Worm (Caenorhabditis elegans) whole organism, L1 larva: ENCODE results near the gene kars-1.

Experiments
- C04F5.9 ChIP-seq: sonication (generic microtip); optimal IDR thresholded peaks from 2 replicates; lab custom pipeline; 2016; ENCODE audit warnings: missing genetic modification characterization, missing compliant biosample characterization
- C34B4.2 ChIP-seq: sonication (generic microtip); optimal IDR thresholded peaks from 2 replicates; lab custom pipeline; 2017; ENCODE audit warnings: mild to moderate bottlenecking, missing genetic modification characterization, missing compliant biosample characterization
- F16B12.6 ChIP-seq: fragments of 150-350 bp; optimal IDR thresholded peaks from 2 replicates; lab custom pipeline; 2014; ENCODE audit warnings: missing biosample characterization, missing genetic modification characterization
- Y116A8C.19 ChIP-seq: sonication (generic microtip); optimal IDR thresholded peaks from 2 replicates; lab custom pipeline; 2016; ENCODE audit warnings: missing compliant biosample characterization, missing genetic modification characterization, borderline replicate concordance
- aha-1 ChIP-seq: fragments of 150-350 bp; optimal IDR thresholded peaks from 2 replicates; lab custom pipeline; 2014; ENCODE audit warnings: missing biosample characterization, missing genetic modification characterization
- alr-1 ChIP-seq: fragments of 200-800 bp; sonication (Bioruptor generic); optimal IDR thresholded peaks from 2 replicates; lab custom pipeline; 2018; ENCODE audit warnings: borderline replicate concordance, mild to moderate bottlenecking, missing genetic modification characterization, missing compliant biosample characterization
- aly-2 ChIP-seq: fragments of 150-350 bp; optimal IDR thresholded peaks from 2 replicates; lab custom pipeline; 2014; ENCODE audit warnings: missing biosample characterization, missing genetic modification characterization
- blmp-1 ChIP-seq: fragments of 150-350 bp; optimal IDR thresholded peaks from 2 replicates; lab custom pipeline; 2014; ENCODE audit warnings: missing biosample characterization, missing genetic modification characterization
- ceh-63 ChIP-seq: fragments of 200-800 bp; sonication (Bioruptor generic); optimal IDR thresholded peaks from 2 replicates; lab custom pipeline; 2018; ENCODE audit warnings: mild to moderate bottlenecking, missing genetic modification characterization, missing compliant biosample characterization
- ceh-82 ChIP-seq, 3 experiments: fragments of 150-350 bp in 1 of 3; sonication (generic microtip) in 2 of 3; optimal IDR thresholded peaks; 2 replicates each; lab custom pipeline; 2014 to 2017; ENCODE audit warnings: missing biosample characterization in 3 of 3, missing genetic modification characterization in 3 of 3
- efl-1 ChIP-seq, 4 experiments: fragments of 150-350 bp; optimal IDR thresholded peaks in 3 of 4; peaks in 1 of 4; 1 replicate in 1 of 4; 2 replicates in 3 of 4; lab custom pipeline; 2014; ENCODE audit warnings: missing biosample characterization in 2 of 4, missing genetic modification characterization in 2 of 4, missing genetic modification reagents in 2 of 4
- efl-3 ChIP-seq: fragments of 200-800 bp; sonication (Bioruptor generic); optimal IDR thresholded peaks from 2 replicates; lab custom pipeline; 2018; ENCODE audit warnings: mild to moderate bottlenecking, missing genetic modification characterization, missing compliant biosample characterization
- egl-13 ChIP-seq: sonication (generic microtip); optimal IDR thresholded peaks from 2 replicates; lab custom pipeline; 2016; ENCODE audit warnings: missing genotype, missing genetic modification reagents, missing genetic modification characterization, missing compliant biosample characterization
- elt-3 ChIP-seq, 6 experiments: fragments of 150-350 bp in 1 of 6; sonication (generic microtip); optimal IDR thresholded peaks; 2 replicates each; lab custom pipeline; 2017 to 2018; ENCODE audit warnings: missing biosample characterization in 6 of 6, missing genetic modification characterization in 6 of 6, inconsistent platforms in 1 of 6
- ets-5 ChIP-seq: fragments of 200-800 bp; sonication (Bioruptor generic); IDR thresholded peaks from 2 replicates; pipeline ENCODE4 v1.3.6; 2022; ENCODE audit warnings: missing genetic modification characterization, missing compliant biosample characterization
- fkh-10 ChIP-seq: sonication (generic microtip); optimal IDR thresholded peaks from 2 replicates; lab custom pipeline; 2017; ENCODE audit warnings: missing biosample characterization, missing genetic modification reagents, missing genetic modification characterization
- fkh-4 ChIP-seq: sonication (generic microtip); optimal IDR thresholded peaks from 2 replicates; lab custom pipeline; 2016; ENCODE audit warnings: missing compliant biosample characterization, missing genetic modification characterization, borderline replicate concordance
- fkh-8 ChIP-seq: sonication (generic microtip); optimal IDR thresholded peaks from 2 replicates; lab custom pipeline; 2016; ENCODE audit warnings: mild to moderate bottlenecking, missing genetic modification characterization, missing compliant biosample characterization
- grh-1 ChIP-seq: fragments of 200-800 bp; sonication (Bioruptor generic); IDR thresholded peaks from 2 replicates; pipeline ENCODE4 v1.3.6; 2022; ENCODE audit warnings: missing genetic modification reagents, missing genetic modification characterization, missing compliant biosample characterization
- hlh-17 ChIP-seq: fragments of 200-800 bp; sonication (Bioruptor generic); optimal IDR thresholded peaks from 2 replicates; lab custom pipeline; 2018; ENCODE audit warnings: missing genetic modification characterization, mild to moderate bottlenecking, missing compliant biosample characterization, moderate library complexity, borderline replicate concordance
- hpl-2 ChIP-seq: fragments of 150-350 bp; optimal IDR thresholded peaks from 2 replicates; lab custom pipeline; 2014; ENCODE audit warnings: missing biosample characterization, missing genetic modification reagents, missing genetic modification characterization
- irx-1 ChIP-seq: sonication (generic microtip); optimal IDR thresholded peaks from 2 replicates; lab custom pipeline; 2016; ENCODE audit warnings: missing genetic modification characterization, missing compliant biosample characterization
- jun-1 ChIP-seq: fragments of 150-350 bp; optimal IDR thresholded peaks from 2 replicates; lab custom pipeline; 2014; ENCODE audit warnings: missing biosample characterization, missing genetic modification reagents, missing genetic modification characterization
- lin-13 ChIP-seq: fragments of 150-350 bp; optimal IDR thresholded peaks from 2 replicates; lab custom pipeline; 2014; ENCODE audit warnings: missing biosample characterization, missing genetic modification reagents, missing genetic modification characterization
- lin-14 ChIP-seq: fragments of 200-800 bp; sonication (Bioruptor generic); optimal IDR thresholded peaks from 2 replicates; lab custom pipeline; 2018; ENCODE audit warnings: mild to moderate bottlenecking, missing genetic modification characterization, moderate library complexity, missing compliant biosample characterization
- lin-35 ChIP-seq, 2 experiments: fragments of 150-350 bp; optimal IDR thresholded peaks; 2 replicates each; lab custom pipeline; 2014; ENCODE audit warnings: missing biosample characterization in 2 of 2, missing genetic modification characterization in 2 of 2, missing genetic modification reagents in 2 of 2
- lir-3 ChIP-seq: sonication (generic microtip); optimal IDR thresholded peaks from 2 replicates; lab custom pipeline; 2016; ENCODE audit warnings: mild to moderate bottlenecking, missing genetic modification characterization, moderate library complexity, missing compliant biosample characterization; ENCODE audit not compliant: poor library complexity
- lsy-2 ChIP-seq, 2 experiments: fragments of 150-350 bp; optimal IDR thresholded peaks; 2 replicates each; lab custom pipeline; 2014; ENCODE audit warnings: missing biosample characterization in 2 of 2, missing genetic modification characterization in 2 of 2
- mab-9 ChIP-seq: fragments of 200-800 bp; sonication (Bioruptor generic); IDR thresholded peaks from 2 replicates; pipeline ENCODE4 v1.3.6; 2022; ENCODE audit warnings: missing genetic modification reagents, missing genetic modification characterization, missing compliant biosample characterization
- mdl-1 ChIP-seq, 2 experiments: fragments of 150-350 bp; optimal IDR thresholded peaks; 2 replicates each; lab custom pipeline; 2014 to 2017; ENCODE audit warnings: missing biosample characterization in 2 of 2, missing genetic modification characterization in 2 of 2, inconsistent platforms in 1 of 2
- mef-2 ChIP-seq: fragments of 150-350 bp; optimal IDR thresholded peaks from 2 replicates; lab custom pipeline; 2014; ENCODE audit warnings: missing biosample characterization, missing genetic modification characterization
- nhr-11 ChIP-seq: fragments of 150-350 bp; optimal IDR thresholded peaks from 2 replicates; lab custom pipeline; 2014; ENCODE audit warnings: missing biosample characterization, missing genetic modification characterization
- nhr-12 ChIP-seq: sonication (generic microtip); optimal IDR thresholded peaks from 2 replicates; lab custom pipeline; 2017; ENCODE audit warnings: missing biosample characterization, missing genetic modification characterization
- nhr-19 ChIP-seq: fragments of 200-800 bp; sonication (Bioruptor generic); conservative IDR thresholded peaks from 2 replicates; pipeline ENCODE4 v1.3.6; 2022; ENCODE audit warnings: missing genetic modification characterization, missing compliant biosample characterization
- nhr-20 ChIP-seq: sonication (generic microtip); optimal IDR thresholded peaks from 2 replicates; lab custom pipeline; 2016; ENCODE audit warnings: mild to moderate bottlenecking, missing genetic modification characterization, missing compliant biosample characterization
- nhr-237 ChIP-seq: fragments of 150-350 bp; optimal IDR thresholded peaks from 2 replicates; lab custom pipeline; 2014; ENCODE audit warnings: missing biosample characterization, missing genetic modification characterization
- nhr-71 ChIP-seq: sonication (generic microtip); optimal IDR thresholded peaks from 2 replicates; lab custom pipeline; 2016; ENCODE audit warnings: mild to moderate bottlenecking, missing genetic modification characterization, moderate library complexity, missing compliant biosample characterization
- nhr-76 ChIP-seq: sonication (generic microtip); optimal IDR thresholded peaks from 2 replicates; lab custom pipeline; 2017; ENCODE audit warnings: missing biosample characterization, missing genetic modification characterization
- nhr-84 ChIP-seq: sonication (generic microtip); optimal IDR thresholded peaks from 2 replicates; lab custom pipeline; 2017; ENCODE audit warnings: missing biosample characterization, missing genetic modification characterization
- nhr-85 ChIP-seq: sonication (generic microtip); peaks from one replicate; lab custom pipeline; 2016; ENCODE audit warnings: missing genetic modification characterization, inconsistent platforms, missing compliant biosample characterization
- nhr-90 ChIP-seq: sonication (generic microtip); optimal IDR thresholded peaks from 2 replicates; lab custom pipeline; 2016; ENCODE audit warnings: mild to moderate bottlenecking, missing genetic modification characterization, missing compliant biosample characterization; ENCODE audit not compliant: poor library complexity
- rnt-1 ChIP-seq: sonication (generic microtip); optimal IDR thresholded peaks from 2 replicates; lab custom pipeline; 2016; ENCODE audit warnings: mild to moderate bottlenecking, missing genetic modification characterization, moderate library complexity, missing compliant biosample characterization
- skn-1 ChIP-seq: fragments of 150-350 bp; optimal IDR thresholded peaks from 2 replicates; lab custom pipeline; 2014; ENCODE audit warnings: missing biosample characterization, missing genetic modification characterization
- sptf-1 ChIP-seq: fragments of 150-350 bp; optimal IDR thresholded peaks from 2 replicates; lab custom pipeline; 2014; ENCODE audit warnings: missing biosample characterization, missing genetic modification characterization
- sup-37 ChIP-seq: fragments of 200-800 bp; sonication (Bioruptor generic); optimal IDR thresholded peaks from 2 replicates; lab custom pipeline; 2018; ENCODE audit warnings: mild to moderate bottlenecking, missing genetic modification characterization, missing compliant biosample characterization
- swsn-7 ChIP-seq: sonication (generic microtip); optimal IDR thresholded peaks from 2 replicates; lab custom pipeline; 2016; ENCODE audit warnings: missing genetic modification characterization, missing compliant biosample characterization
- tlp-1 ChIP-seq: fragments of 150-350 bp; optimal IDR thresholded peaks from 2 replicates; lab custom pipeline; 2014; ENCODE audit warnings: missing biosample characterization, missing genetic modification characterization
- unc-130 ChIP-seq: fragments of 150-350 bp; optimal IDR thresholded peaks from 2 replicates; lab custom pipeline; 2017; ENCODE audit warnings: missing biosample characterization, missing genetic modification characterization, inconsistent platforms
- unc-62 ChIP-seq: fragments of 150-350 bp; optimal IDR thresholded peaks from 2 replicates; lab custom pipeline; 2014; ENCODE audit warnings: missing biosample characterization, missing genetic modification reagents, missing genetic modification characterization
- unc-98 ChIP-seq: fragments of 200-800 bp; sonication (Bioruptor generic); IDR thresholded peaks from 2 replicates; pipeline ENCODE4 v1.3.6; 2022; ENCODE audit warnings: missing genetic modification characterization, missing compliant biosample characterization
- xbp-1 ChIP-seq: sonication (generic microtip); optimal IDR thresholded peaks from 2 replicates; lab custom pipeline; 2016; ENCODE audit warnings: missing genetic modification characterization, missing compliant biosample characterization
- zip-4 ChIP-seq: fragments of 200-800 bp; sonication (Bioruptor generic); optimal IDR thresholded peaks from 2 replicates; lab custom pipeline; 2018; ENCODE audit warnings: mild to moderate bottlenecking, missing genetic modification characterization, moderate library complexity, missing compliant biosample characterization
- ztf-4 ChIP-seq: fragments of 150-350 bp; optimal IDR thresholded peaks from 2 replicates; lab custom pipeline; 2014; ENCODE audit warnings: missing biosample characterization, missing genetic modification characterization

Gene kars-1

ce11 chrII:7090085-7090484 is 17.9 kb upstream of the kars-1 start:
- no peak for TF ChIP-seq efl-3 (GFP tag; lab: Kevin White, UChicago)
- no peak for TF ChIP-seq jun-1
- TF ChIP-seq mdl-1 (tag; optimal IDR thresholded peaks at IDR 0.05; lab: Kevin White, UChicago), result peak in 1 of 2 experiments; percentile 38
- peak; percentile 12 for TF ChIP-seq rnt-1 (tag; lab: Kevin White, UChicago)
- no peak for TF ChIP-seq nhr-84 (tag; lab: Kevin White, UChicago)
- peak; percentile 59 for TF ChIP-seq nhr-90 (tag; lab: Kevin White, UChicago)
- peak; percentile 12 for TF ChIP-seq blmp-1
- TF ChIP-seq nhr-71 (tag; lab: Kevin White, UChicago), result peak; percentile 82
- TF ChIP-seq zip-4, result no peak
- TF ChIP-seq tlp-1 (tag; lab: Kevin White, UChicago), result no peak
- TF ChIP-seq nhr-76 (tag; lab: Kevin White, UChicago), result no peak
- peak; percentile 0 for TF ChIP-seq irx-1 (tag; lab: Kevin White, UChicago)
- TF ChIP-seq unc-98 (GFP tag; lab: Robert Waterston, UW), result no peak
- no peak for TF ChIP-seq egl-13 (tag; lab: Kevin White, UChicago)
- no peak for TF ChIP-seq ceh-63
- no peak for TF ChIP-seq aha-1 (tag; lab: Kevin White, UChicago)
- no peak for TF ChIP-seq nhr-237 (tag; lab: Kevin White, UChicago)
- TF ChIP-seq efl-1 (optimal IDR thresholded peaks at IDR 0.05; lab: Kevin White, UChicago), result peak; percentile 44
- no peak for TF ChIP-seq efl-1 (GFP tag; optimal IDR thresholded peaks at IDR 0.05 in 1 of 2; lab: Kevin White, UChicago)
- TF ChIP-seq sup-37 (GFP tag; lab: Kevin White, UChicago), result no peak
- TF ChIP-seq aly-2 (tag; lab: Kevin White, UChicago), result no peak
- TF ChIP-seq lin-13 (GFP tag; lab: Kevin White, UChicago), result no peak
- TF ChIP-seq Y116A8C.19 (tag; lab: Kevin White, UChicago), result no peak
- no peak for TF ChIP-seq sptf-1
- TF ChIP-seq mef-2 (tag; lab: Kevin White, UChicago), result no peak
- peak; percentile 47 for TF ChIP-seq swsn-7 (tag; lab: Kevin White, UChicago)
- no peak for TF ChIP-seq fkh-8 (tag; lab: Kevin White, UChicago)
- TF ChIP-seq ceh-82 (tag; optimal IDR thresholded peaks at IDR 0.05; lab: Kevin White, UChicago), result no peak
- no peak for TF ChIP-seq fkh-4 (tag; lab: Kevin White, UChicago)
- TF ChIP-seq unc-130, result no peak
- TF ChIP-seq skn-1 (tag; lab: Kevin White, UChicago), result no peak
- TF ChIP-seq ztf-4 (tag; lab: Kevin White, UChicago), result no peak
- peak; percentile 58 for TF ChIP-seq xbp-1 (tag; lab: Kevin White, UChicago)
- no peak for TF ChIP-seq F16B12.6
- peak; percentile 96 for TF ChIP-seq grh-1 (GFP tag; lab: Robert Waterston, UW)
- no peak for TF ChIP-seq nhr-12 (tag; lab: Kevin White, UChicago)
- no peak for TF ChIP-seq alr-1
- TF ChIP-seq unc-62, result no peak
- TF ChIP-seq mab-9, result peak; percentile 39; the same call in 1 of the 2 replicates
- TF ChIP-seq nhr-20, result peak; percentile 83
- TF ChIP-seq C34B4.2 (tag; lab: Kevin White, UChicago), result no peak
- no peak for TF ChIP-seq C04F5.9 (tag; lab: Kevin White, UChicago)
- TF ChIP-seq nhr-11 (tag; lab: Kevin White, UChicago), result no peak
- TF ChIP-seq elt-3 (tag; optimal IDR thresholded peaks at IDR 0.05; lab: Kevin White, UChicago), result peak in 1 of 6 experiments; percentile 44
- no peak for TF ChIP-seq fkh-10 (GFP tag; lab: Kevin White, UChicago)
- TF ChIP-seq nhr-19 (GFP tag; lab: Robert Waterston, UW), result peak; percentile 55
- TF ChIP-seq lir-3, result peak; percentile 41
- no peak for TF ChIP-seq ets-5
- TF ChIP-seq lin-35 (GFP tag; optimal IDR thresholded peaks at IDR 0.05; lab: Kevin White, UChicago), result peak in 1 of 2 experiments; percentile 51
- peak; percentile 89 for TF ChIP-seq lin-14 (GFP tag; lab: Kevin White, UChicago)
- peak; percentile 26 to 54 for TF ChIP-seq lsy-2 (tag; optimal IDR thresholded peaks at IDR 0.05; lab: Kevin White, UChicago)
- peak; percentile 98 for TF ChIP-seq nhr-85 (tag; lab: Kevin White, UChicago)
- no peak for TF ChIP-seq hpl-2
- TF ChIP-seq hlh-17 (GFP tag; lab: Kevin White, UChicago), result no peak
